Worm (Caenorhabditis elegans): ENCODE results near the gene smex-1.

The smex-1 gene

ce11 chrV:8300935-8301535, 5.3 kb upstream of the smex-1 start, which contains the start of gene W02D7.6 (continued):
- peak; percentile 77 for TF ChIP-seq B0336.3 (GFP tag; IDR thresholded peaks at IDR 0.05)
- TF ChIP-seq tbx-9 (tag; optimal IDR thresholded peaks at IDR 0.05; ENCODE audit: borderline replicate concordance) = no peak
- TF ChIP-seq ceh-27 (GFP tag; optimal IDR thresholded peaks at IDR 0.05) = no peak
- TF ChIP-seq T26A5.8 (tag; optimal IDR thresholded peaks at IDR 0.05) = no peak
- TF ChIP-seq pbrm-1 (GFP tag; IDR thresholded peaks at IDR 0.05) = peak; percentile 53; the same call in 1 of the 2 replicates
- TF ChIP-seq ekl-4 (GFP tag; IDR thresholded peaks at IDR 0.05) = 0 out of 2 replicates have a peak, but pooled peaks have one; percentile 19
- no peak for TF ChIP-seq ztf-25 (GFP tag; IDR thresholded peaks at IDR 0.05)
- TF ChIP-seq hsf-1 (GFP tag; IDR thresholded peaks at IDR 0.05) = peak; percentile 57; the same call in 1 of the 2 replicates
- peak; percentile 41 for TF ChIP-seq attf-3 (GFP tag; conservative IDR thresholded peaks at IDR 0.05)
- TF ChIP-seq nhr-120 (GFP tag; IDR thresholded peaks at IDR 0.05) = no peak
- TF ChIP-seq Y95B8A.8 (GFP tag; IDR thresholded peaks at IDR 0.05) = 0 out of 2 replicates have a peak, but pooled peaks have one; percentile 12
- peak; percentile 37; the same call in 1 of the 2 replicates for TF ChIP-seq hmg-1.2 (GFP tag; IDR thresholded peaks at IDR 0.05)
- TF ChIP-seq ztf-28 (GFP tag; IDR thresholded peaks at IDR 0.05) = no peak

DNA sequence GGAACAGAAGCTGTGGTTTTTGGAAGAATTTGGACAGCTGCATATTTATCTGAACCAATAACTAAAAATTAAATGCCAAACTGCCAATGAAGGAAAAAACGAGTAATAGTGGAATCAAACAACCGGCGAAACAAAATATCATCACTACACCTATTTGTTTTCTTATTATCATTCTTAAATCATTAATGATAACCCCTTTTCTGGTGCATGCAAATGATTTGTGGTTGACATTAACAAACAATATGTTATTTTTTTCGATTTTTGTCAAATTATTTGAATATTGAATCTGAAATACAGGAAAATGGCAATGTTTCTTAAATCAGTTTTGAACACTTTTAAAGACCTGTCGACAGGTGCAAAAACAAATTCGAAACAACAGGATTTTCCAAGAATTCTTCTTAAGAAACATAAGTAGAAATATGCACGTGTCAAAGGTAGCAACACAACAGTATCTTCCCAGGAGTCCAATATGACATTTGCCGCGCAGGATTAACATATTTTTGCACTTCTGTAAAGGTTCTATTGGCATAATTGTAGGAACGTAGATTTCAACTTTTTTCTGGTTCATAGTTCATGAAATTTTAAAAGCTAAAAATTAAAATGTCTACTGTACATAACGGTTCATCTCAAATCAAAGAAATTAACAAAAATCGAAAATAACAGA, 3.6 kb upstream of the smex-1 start, which contains the start of gene W02D7.5:
Gene W02D7.5, minus strand, starts transcription at position 51 of the 664 bp plus-strand sequence.
- no peak for TF ChIP-seq B0336.3 (GFP tag; IDR thresholded peaks at IDR 0.05)
- TF ChIP-seq attf-3 (GFP tag; conservative IDR thresholded peaks at IDR 0.05) = no peak
- no peak for TF ChIP-seq B0261.1 (tag; optimal IDR thresholded peaks at IDR 0.05)
- TF ChIP-seq mel-28 (tag; optimal IDR thresholded peaks at IDR 0.05; ENCODE audit: borderline replicate concordance) = no peak
- peak; percentile 79 for TF ChIP-seq aptf-2 (GFP tag; conservative IDR thresholded peaks at IDR 0.05)
- no peak for TF ChIP-seq zfh-2 (GFP tag; conservative IDR thresholded peaks at IDR 0.05)
- TF ChIP-seq hsf-1 (GFP tag; IDR thresholded peaks at IDR 0.05) = peak; percentile 8; the same call in 1 of the 2 replicates
- no peak for TF ChIP-seq die-1 (tag; optimal IDR thresholded peaks at IDR 0.05)
- TF ChIP-seq chd-7 (tag; optimal IDR thresholded peaks at IDR 0.05) = no peak
- no peak for TF ChIP-seq rcor-1 (GFP tag; IDR thresholded peaks at IDR 0.05)

- TF ChIP-seq lin-26 (GFP tag; IDR thresholded peaks at IDR 0.05) (no peak), madf-10 (tag; optimal IDR thresholded peaks at IDR 0.05) (no peak), F22D6.2 (tag; optimal IDR thresholded peaks at IDR 0.05) (no peak), nfya-1 (tag; optimal IDR thresholded peaks at IDR 0.05; ENCODE audit: borderline replicate concordance, insufficient read depth) (no peak), nhr-90 (tag; optimal IDR thresholded peaks at IDR 0.05) (no peak), mxl-1 (tag; optimal IDR thresholded peaks at IDR 0.05) (no peak), nhr-80 (tag; optimal IDR thresholded peaks at IDR 0.05) (peak; percentile 33)
Observed at ce11 chrV:8297504-8297903, 1.7 kb upstream of the smex-1 start, which contains the start of gene W02D7.4. Gene W02D7.4 (minus strand): TSS chrV:8297604.

- TF ChIP-seq Y67H2A.10 (GFP tag; conservative IDR thresholded peaks at IDR 0.05) = no peak
- TF ChIP-seq athp-1 (tag; optimal IDR thresholded peaks at IDR 0.05) = no peak
- TF ChIP-seq lir-1 (GFP tag; conservative IDR thresholded peaks at IDR 0.05) = no peak
- no peak for TF ChIP-seq aptf-2 (GFP tag; conservative IDR thresholded peaks at IDR 0.05)
- no peak for TF ChIP-seq unc-130 (GFP tag; optimal IDR thresholded peaks at IDR 0.05)
- no peak for TF ChIP-seq attf-5 (GFP tag; optimal IDR thresholded peaks at IDR 0.05)
- no peak for TF ChIP-seq lsl-1 (GFP tag; optimal IDR thresholded peaks at IDR 0.05)
- no peak for TF ChIP-seq F52B5.7 (tag; optimal IDR thresholded peaks at IDR 0.05)
- TF ChIP-seq F49E8.2 (tag; optimal IDR thresholded peaks at IDR 0.05; ENCODE audit: insufficient read depth) = no peak
- TF ChIP-seq pha-4 (tag; optimal IDR thresholded peaks at IDR 0.05) = no peak
- no peak for TF ChIP-seq rec-8 (tag; optimal IDR thresholded peaks at IDR 0.05)
- TF ChIP-seq nhr-120 (GFP tag; IDR thresholded peaks at IDR 0.05) = no peak
- TF ChIP-seq egl-44 (GFP tag; IDR thresholded peaks at IDR 0.05) = no peak
- TF ChIP-seq akir-1 (GFP tag; optimal IDR thresholded peaks at IDR 0.05) = no peak
- no peak for TF ChIP-seq Y53G8AR.9 (GFP tag; conservative IDR thresholded peaks at IDR 0.05)
- no peak for TF ChIP-seq sdz-38 (tag; optimal IDR thresholded peaks at IDR 0.05)
- no peak for TF ChIP-seq nfya-1 (tag; optimal IDR thresholded peaks at IDR 0.05; ENCODE audit: borderline replicate concordance, insufficient read depth)
- no peak for TF ChIP-seq nhr-80 (tag; optimal IDR thresholded peaks at IDR 0.05)
- no peak for TF ChIP-seq F22D6.2 (tag; optimal IDR thresholded peaks at IDR 0.05)
Observed at ce11 chrV:8291764-8292163, 4.0 kb downstream of the smex-1 start, which contains the start of gene srg-33. Gene srg-33 (plus strand): TSS chrV:8292064.

All from whole organism, young adult.